Worm (Caenorhabditis elegans) whole organism, mixed stage, embryonic: Measurements from ENCODE around the gene clec-187.

Experiments used
- M03D4.4 ChIP-seq: sonication (generic microtip); optimal IDR thresholded peaks from 2 replicates; lab custom pipeline; 2017; ENCODE audit warnings: mild to moderate bottlenecking, missing genetic modification characterization, missing compliant biosample characterization
- bed-3 ChIP-seq: fragments of 200-800 bp; sonication (Bioruptor generic); optimal IDR thresholded peaks from 3 replicates; lab custom pipeline; 2018; ENCODE audit warnings: mild to moderate bottlenecking, missing genetic modification characterization, moderate library complexity, missing compliant biosample characterization
- blmp-1 ChIP-seq: fragments of 150-350 bp; optimal IDR thresholded peaks from 2 replicates; lab custom pipeline; 2014; ENCODE audit warnings: missing biosample characterization, missing genetic modification characterization
- ceh-39 ChIP-seq: fragments of 150-350 bp; optimal IDR thresholded peaks from 2 replicates; lab custom pipeline; 2014; ENCODE audit warnings: missing biosample characterization, missing genetic modification characterization
- ceh-43 ChIP-seq: fragments of 200-800 bp; sonication (Bioruptor generic); optimal IDR thresholded peaks from 2 replicates; lab custom pipeline; 2018; ENCODE audit warnings: mild to moderate bottlenecking, missing genetic modification characterization, moderate library complexity, missing compliant biosample characterization
- ceh-83 ChIP-seq: fragments of 200-800 bp; sonication (Bioruptor generic); optimal IDR thresholded peaks from 2 replicates; lab custom pipeline; 2018; ENCODE audit warnings: mild to moderate bottlenecking, missing genetic modification characterization, missing compliant biosample characterization
- ces-1 ChIP-seq: fragments of 150-350 bp; optimal IDR thresholded peaks from 2 replicates; lab custom pipeline; 2014; ENCODE audit warnings: missing biosample characterization, missing genetic modification reagents, missing genetic modification characterization
- cnd-1 ChIP-seq: fragments of 200-800 bp; sonication (Bioruptor generic); optimal IDR thresholded peaks from 2 replicates; lab custom pipeline; 2018; ENCODE audit warnings: mild to moderate bottlenecking, missing genetic modification characterization, missing compliant biosample characterization
- drap-1 ChIP-seq: fragments of 200-800 bp; sonication (Bioruptor generic); optimal IDR thresholded peaks from 3 replicates; lab custom pipeline; 2018; ENCODE audit warnings: mild to moderate bottlenecking, missing genetic modification characterization, missing compliant biosample characterization
- elt-3 ChIP-seq: fragments of 150-350 bp; optimal IDR thresholded peaks from 2 replicates; lab custom pipeline; 2014; ENCODE audit warnings: missing biosample characterization, missing genetic modification characterization
- flh-1 ChIP-seq: fragments of 200-800 bp; sonication (Bioruptor generic); optimal IDR thresholded peaks from 2 replicates; lab custom pipeline; 2018; ENCODE audit warnings: mild to moderate bottlenecking, missing genetic modification characterization, moderate library complexity, missing compliant biosample characterization
- ham-2 ChIP-seq: fragments of 200-800 bp; sonication (Bioruptor generic); optimal IDR thresholded peaks from 2 replicates; lab custom pipeline; 2018; ENCODE audit warnings: mild to moderate bottlenecking, missing genetic modification characterization, missing compliant biosample characterization
- hlh-1 ChIP-seq: fragments of 150-350 bp; optimal IDR thresholded peaks from 2 replicates; lab custom pipeline; 2014; ENCODE audit warnings: missing biosample characterization, missing genetic modification reagents, missing genetic modification characterization
- lin-13 ChIP-seq: fragments of 150-350 bp; optimal IDR thresholded peaks from 2 replicates; lab custom pipeline; 2014; ENCODE audit warnings: missing biosample characterization, missing genetic modification characterization
- lsy-2 ChIP-seq: fragments of 150-350 bp; optimal IDR thresholded peaks from 2 replicates; lab custom pipeline; 2014; ENCODE audit warnings: missing biosample characterization, missing genetic modification characterization
- mab-5 ChIP-seq: fragments of 150-350 bp; optimal IDR thresholded peaks from 2 replicates; lab custom pipeline; 2014; ENCODE audit warnings: missing biosample characterization, missing genetic modification characterization
- mls-2 ChIP-seq: sonication (generic microtip); optimal IDR thresholded peaks from 2 replicates; lab custom pipeline; 2016; ENCODE audit warnings: mild to moderate bottlenecking, missing genetic modification characterization, moderate library complexity, missing compliant biosample characterization
- nhr-2 ChIP-seq: fragments of 150-350 bp; optimal IDR thresholded peaks from 2 replicates; lab custom pipeline; 2014; ENCODE audit warnings: missing biosample characterization, missing genetic modification characterization
- nhr-28 ChIP-seq: fragments of 150-350 bp; optimal IDR thresholded peaks from 2 replicates; lab custom pipeline; 2014; ENCODE audit warnings: missing biosample characterization, missing genetic modification characterization
- pha-4 ChIP-seq: fragments of 150-350 bp; optimal IDR thresholded peaks from 2 replicates; lab custom pipeline; 2018; ENCODE audit warnings: missing biosample characterization, missing genetic modification reagents, missing genetic modification characterization
- sem-2 ChIP-seq: fragments of 200-800 bp; sonication (Bioruptor generic); optimal IDR thresholded peaks from 2 replicates; lab custom pipeline; 2018; ENCODE audit warnings: mild to moderate bottlenecking, missing genetic modification characterization, missing compliant biosample characterization
- snpc-4 ChIP-seq: fragments of 150-350 bp; optimal IDR thresholded peaks from 2 replicates; lab custom pipeline; 2014; ENCODE audit warnings: missing biosample characterization, missing genetic modification characterization
- sptf-1 ChIP-seq: sonication (generic microtip); optimal IDR thresholded peaks from 2 replicates; lab custom pipeline; 2017; ENCODE audit warnings: mild to moderate bottlenecking, missing genetic modification characterization, moderate library complexity, missing compliant biosample characterization
- tbx-8 ChIP-seq: fragments of 200-800 bp; sonication (Bioruptor generic); optimal IDR thresholded peaks from 2 replicates; lab custom pipeline; 2018; ENCODE audit warnings: mild to moderate bottlenecking, missing genetic modification characterization, moderate library complexity, missing compliant biosample characterization
- unc-120 ChIP-seq: sonication (generic microtip); optimal IDR thresholded peaks from 2 replicates; lab custom pipeline; 2017; ENCODE audit warnings: missing genetic modification characterization, missing compliant biosample characterization; ENCODE audit not compliant: poor library complexity, severe bottlenecking
- unc-39 ChIP-seq: fragments of 150-350 bp; optimal IDR thresholded peaks from 2 replicates; lab custom pipeline; 2014; ENCODE audit warnings: missing biosample characterization, missing genetic modification characterization
- ztf-11 ChIP-seq: fragments of 150-350 bp; optimal IDR thresholded peaks from 2 replicates; lab custom pipeline; 2014; ENCODE audit warnings: missing biosample characterization, missing genetic modification characterization

The clec-187 gene

DNA sequence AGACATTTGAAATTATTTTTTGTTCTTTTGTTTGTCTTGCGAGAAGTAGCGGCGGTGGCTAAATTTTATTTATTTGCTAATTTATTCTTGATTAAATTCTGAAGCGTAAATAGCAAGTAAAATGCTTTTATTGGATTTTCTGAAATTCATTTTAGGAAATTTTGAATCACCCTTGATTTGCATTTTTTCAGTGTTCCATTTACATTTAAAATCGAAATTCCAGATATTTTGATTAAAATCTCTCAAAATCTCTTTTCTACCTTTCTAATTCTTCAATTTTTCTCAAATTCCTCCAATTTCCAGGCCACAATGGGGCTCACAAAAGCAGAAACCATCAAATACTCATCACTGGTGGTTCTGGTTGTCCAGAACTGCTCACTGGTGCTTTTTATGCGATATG is 16.0 kb downstream of the clec-187 start, which contains the start of gene nstp-5:
Gene nstp-5, plus strand, starts transcription at position 301 of the 400 bp plus-strand sequence.
- TF ChIP-seq mab-5 (no peak), ces-1 (GFP tag; lab: Kevin White, UChicago) (no peak), unc-39 (no peak), flh-1 (GFP tag; lab: Kevin White, UChicago) (no peak), snpc-4 (tag; lab: Kevin White, UChicago) (no peak), tbx-8 (GFP tag; lab: Kevin White, UChicago) (no peak), nhr-2 (tag; lab: Kevin White, UChicago) (no peak), mls-2 (tag; lab: Kevin White, UChicago) (no peak), ham-2 (GFP tag; lab: Kevin White, UChicago) (no peak), sptf-1 (tag; lab: Kevin White, UChicago) (no peak), ztf-11 (tag; lab: Kevin White, UChicago) (no peak), bed-3 (GFP tag; lab: Kevin White, UChicago) (no peak), sem-2 (GFP tag; lab: Kevin White, UChicago) (no peak), lsy-2 (tag; lab: Kevin White, UChicago) (no peak), elt-3 (tag; lab: Kevin White, UChicago) (no peak)

DNA sequence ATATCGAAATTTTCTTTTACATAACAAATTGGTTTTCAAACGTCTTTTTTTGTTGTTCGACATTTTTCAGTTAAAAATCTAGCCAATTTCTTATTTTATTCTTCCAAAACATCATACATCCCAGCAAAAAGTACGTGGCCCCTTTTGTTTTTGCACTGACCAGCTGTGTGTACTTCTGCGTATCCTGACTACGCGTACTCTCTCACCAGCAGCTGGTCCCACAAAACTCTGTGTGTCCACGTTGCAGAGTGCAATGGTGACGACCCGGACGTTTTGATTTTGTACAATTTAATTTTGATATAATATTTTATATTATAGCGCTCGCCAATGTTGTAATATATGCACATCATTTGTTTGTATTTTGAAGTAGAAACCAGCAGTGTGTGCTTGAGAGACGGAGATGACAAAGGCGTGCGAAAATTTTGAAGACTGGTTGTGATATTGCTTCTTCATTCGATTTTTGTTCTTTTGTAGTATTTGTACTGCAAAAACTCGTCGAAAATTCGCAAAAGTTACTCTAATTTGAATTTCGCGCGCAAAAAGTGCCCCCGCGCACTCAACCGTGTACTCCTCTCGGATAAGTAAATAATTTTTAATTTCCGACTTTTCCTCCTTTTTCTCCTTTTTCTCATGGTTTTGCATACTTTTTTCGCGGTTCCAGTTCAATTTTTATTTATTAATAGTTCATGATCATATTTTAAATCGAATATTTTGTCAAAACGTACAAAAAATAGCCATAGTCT is 16.8 kb downstream of the clec-187 start:
- TF ChIP-seq ceh-83 (GFP tag; lab: Kevin White, UChicago) (no peak), lin-13 (tag; lab: Kevin White, UChicago) (no peak), unc-120 (tag; lab: Kevin White, UChicago) (no peak), drap-1 (GFP tag; lab: Kevin White, UChicago) (no peak), nhr-2 (tag; lab: Kevin White, UChicago) (peak; percentile 54), cnd-1 (tag; lab: Kevin White, UChicago) (peak; percentile 74), ceh-39 (tag; lab: Kevin White, UChicago) (no peak), hlh-1 (peak; percentile 89)

ce11 chrIV:12849030-12849560 is 22.2 kb downstream of the clec-187 start, which contains the start of gene srf-3:
Gene srf-3, plus strand, starts transcription at chrIV:12849510.
- TF ChIP-seq ces-1 (GFP tag; lab: Kevin White, UChicago) (peak; percentile 16), snpc-4 (tag; lab: Kevin White, UChicago) (no peak)

DNA sequence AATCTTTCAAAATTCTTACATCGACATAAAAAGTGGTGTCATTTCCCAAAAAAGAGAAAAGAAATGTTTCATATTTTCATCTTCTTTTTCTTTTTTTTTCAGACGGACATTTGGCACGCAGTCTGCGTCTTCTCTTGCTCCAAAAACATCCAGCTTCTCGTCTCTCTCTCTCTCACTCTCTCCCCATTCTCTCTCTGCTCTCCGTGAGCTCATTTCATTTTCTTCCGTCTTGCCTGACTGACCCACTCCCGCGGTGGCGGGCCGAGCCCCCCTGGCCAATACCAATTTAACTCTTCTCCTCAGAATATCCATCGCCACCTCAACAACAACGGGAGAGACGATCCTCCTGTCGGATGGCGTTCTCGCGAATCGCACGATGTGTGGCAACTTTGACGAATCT is 25.7 kb downstream of the clec-187 start, which contains the start of gene txt-19:
Gene txt-19, plus strand, starts transcription at position 304 of the 400 bp plus-strand sequence.
- TF ChIP-seq ces-1 (GFP tag; lab: Kevin White, UChicago) (peak; percentile 67), blmp-1 (tag; lab: Kevin White, UChicago) (no peak), hlh-1 (no peak), M03D4.4 (tag; lab: Kevin White, UChicago) (no peak)
- TF ChIP-seq, all 35 proteins: peak for 1

DNA sequence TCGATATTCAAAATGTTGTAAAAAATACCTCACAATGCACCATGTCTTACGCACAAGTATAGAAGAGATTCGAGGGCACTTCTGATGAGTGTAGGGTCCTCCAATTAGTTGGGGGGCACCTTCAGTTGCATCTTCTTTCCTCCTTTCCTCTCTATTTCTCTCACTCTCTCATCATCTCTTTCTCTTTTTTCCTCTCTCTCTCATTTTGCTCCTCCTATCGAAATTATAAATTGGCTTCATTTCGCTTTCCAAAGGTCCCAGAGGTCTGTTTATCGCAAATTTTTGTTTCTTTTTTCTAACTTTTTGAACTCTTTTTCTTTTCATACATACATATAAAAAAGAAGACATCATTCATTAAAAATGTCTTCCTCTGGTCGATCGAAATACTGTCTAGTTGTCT is 28.4 kb downstream of the clec-187 start:
- no peak for TF ChIP-seq cnd-1 (tag; lab: Kevin White, UChicago)
- peak; percentile 75 for TF ChIP-seq ces-1 (GFP tag; lab: Kevin White, UChicago)
- TF ChIP-seq, all 35 proteins: peak for 1

ce11 chrIV:12842121-12842520 is 29.2 kb downstream of the clec-187 start:
- TF ChIP-seq sptf-1 (tag; lab: Kevin White, UChicago) (no peak), unc-39 (no peak), lin-13 (tag; lab: Kevin White, UChicago) (no peak), sem-2 (GFP tag; lab: Kevin White, UChicago) (no peak), mls-2 (tag; lab: Kevin White, UChicago) (no peak), elt-3 (tag; lab: Kevin White, UChicago) (no peak), mab-5 (no peak), ceh-43 (GFP tag; lab: Kevin White, UChicago) (no peak), tbx-8 (GFP tag; lab: Kevin White, UChicago) (no peak), ces-1 (GFP tag; lab: Kevin White, UChicago) (no peak), bed-3 (GFP tag; lab: Kevin White, UChicago) (no peak), nhr-2 (tag; lab: Kevin White, UChicago) (no peak), pha-4 (no peak), nhr-28 (tag; lab: Kevin White, UChicago) (no peak)
